Worm (Caenorhabditis elegans): ENCODE data around the gene T10B5.10.

DNA sequence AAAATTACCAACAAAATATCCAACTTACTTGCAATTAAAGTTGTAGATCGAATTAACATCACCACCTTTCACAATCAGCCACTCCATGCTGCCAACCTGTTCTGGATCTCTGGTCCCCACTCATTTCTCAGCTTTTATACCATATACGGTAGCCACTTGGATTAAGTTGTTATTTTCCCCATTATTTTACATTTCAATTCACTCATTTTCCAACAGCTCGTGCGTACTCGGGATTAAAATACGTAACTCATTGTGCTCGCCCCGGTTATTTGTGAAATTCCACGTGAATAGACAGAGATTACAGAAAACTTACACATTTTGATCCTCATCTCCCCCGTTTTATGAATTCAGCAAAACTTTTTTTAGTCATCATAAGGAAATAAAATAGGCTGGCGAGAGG, 53.0 kb downstream of the T10B5.10 start, which contains the start of gene srt-41:
- TF ChIP-seq him-1 (tag; optimal IDR thresholded peaks at IDR 0.05) (no peak), W03F9.2 (tag; optimal IDR thresholded peaks at IDR 0.05) (no peak), dao-5 (tag; optimal IDR thresholded peaks at IDR 0.05) (no peak)

All from whole organism, L4/young adult.